Fruit fly (Drosophila melanogaster): Measurements from ENCODE around the gene AIF.

Gene AIF

dm6 chr2L:2196590-2197474 lies 45.3 kb downstream of the AIF start (continued):
- TF ChIP-seq CG4282 (GFP tag; optimal IDR thresholded peaks at IDR 0.05) (peak; percentile 70), Hand (GFP tag; optimal IDR thresholded peaks at IDR 0.05) (peak; percentile 61), pfk (GFP tag; optimal IDR thresholded peaks at IDR 0.05) (peak; percentile 24), CG3847 (GFP tag; IDR thresholded peaks at IDR 0.05) (no peak), CG14860 (GFP tag; IDR thresholded peaks at IDR 0.05; ENCODE audit: partially characterized antibody) (no peak), crp (GFP tag; optimal IDR thresholded peaks at IDR 0.05) (peak in 1 of 2 experiments; percentile 54), tgo (GFP tag; IDR thresholded peaks at IDR 0.05) (no peak), CG4730 (GFP tag; IDR thresholded peaks at IDR 0.05) (no peak), gsb (GFP tag; IDR thresholded peaks at IDR 0.05) (no peak), CG14710 (tag; optimal IDR thresholded peaks at IDR 0.05) (peak; percentile 38), CG32767 (GFP tag; IDR thresholded peaks at IDR 0.05) (no peak), Pdp1 (GFP tag; optimal IDR thresholded peaks at IDR 0.05) (peak in 1 of 2 experiments; percentile 81), stc (GFP tag; IDR thresholded peaks at IDR 0.05) (no peak), Ets65A (GFP tag) (no peak), Chrac-16 (GFP tag; optimal IDR thresholded peaks at IDR 0.05) (peak; percentile 37), zfh1 (GFP tag; IDR thresholded peaks at IDR 0.05) (no peak), gt (GFP tag; IDR thresholded peaks at IDR 0.05) (no peak), CG2202 (tag; optimal IDR thresholded peaks at IDR 0.05) (no peak), HLHmδ (GFP tag; optimal IDR thresholded peaks at IDR 0.05) (peak; percentile 92), CG10321 (GFP tag; IDR thresholded peaks at IDR 0.05) (no peak), MESR4 (GFP tag; optimal IDR thresholded peaks at IDR 0.05) (no peak), ewg (GFP tag; optimal IDR thresholded peaks at IDR 0.05) (peak; percentile 35), bowl (GFP tag; IDR thresholded peaks at IDR 0.05) (no peak), CG18262 (tag; optimal IDR thresholded peaks at IDR 0.05) (peak; percentile 72), CG2129 (GFP tag; IDR thresholded peaks at IDR 0.05; ENCODE audit: partially characterized antibody) (no peak), insv (GFP tag; optimal IDR thresholded peaks at IDR 0.05) (peak in 1 of 2 experiments; percentile 56), CG8478 (optimal IDR thresholded peaks at IDR 0.05) (peak; percentile 94), Hmx (GFP tag; optimal IDR thresholded peaks at IDR 0.05) (no peak), BEAF-32 (GFP tag; optimal IDR thresholded peaks at IDR 0.05) (no peak), dpn (GFP tag; optimal IDR thresholded peaks at IDR 0.05) (peak in 1 of 2 experiments; percentile 28), vvl (GFP tag; IDR thresholded peaks at IDR 0.05) (no peak), Ssrp (tag; optimal IDR thresholded peaks at IDR 0.05) (peak; percentile 35), CG14667 (GFP tag; IDR thresholded peaks at IDR 0.05) (no peak), E2f1 (GFP tag; IDR thresholded peaks at IDR 0.05) (no peak), CG2120 (GFP tag; optimal IDR thresholded peaks at IDR 0.05) (peak; percentile 70), bbx (GFP tag; IDR thresholded peaks at IDR 0.05; ENCODE audit: partially characterized antibody) (no peak), schlank (tag; optimal IDR thresholded peaks at IDR 0.05) (peak; percentile 55), CG13894 (tag; optimal IDR thresholded peaks at IDR 0.05) (peak; percentile 93), sob (GFP tag; IDR thresholded peaks at IDR 0.05) (no peak), mld (GFP tag; IDR thresholded peaks at IDR 0.05; ENCODE audit: partially characterized antibody) (no peak), org-1 (GFP tag; optimal IDR thresholded peaks at IDR 0.05) (peak; percentile 5), h (optimal IDR thresholded peaks at IDR 0.05) (no peak), Kr (GFP tag; optimal IDR thresholded peaks at IDR 0.05) (peak; percentile 49), MTF-1 (GFP tag; optimal IDR thresholded peaks at IDR 0.05; ENCODE audit: borderline replicate concordance) (peak; percentile 42), sens-2 (GFP tag; IDR thresholded peaks at IDR 0.05) (no peak), zen2 (GFP tag; IDR thresholded peaks at IDR 0.05; ENCODE audit: partially characterized antibody) (no peak), dimm (GFP tag; IDR thresholded peaks at IDR 0.05) (no peak), CG14965 (GFP tag; optimal IDR thresholded peaks at IDR 0.05; ENCODE audit: borderline replicate concordance) (no peak), pb (GFP tag; optimal IDR thresholded peaks at IDR 0.05) (peak; percentile 53)
